Worm (Caenorhabditis elegans) whole organism, L3 larva: Measurements from ENCODE around the gene pde-12.

ENCODE experiments used
- R02D3.7 ChIP-seq: fragments of 150-350 bp; optimal IDR thresholded peaks from 2 replicates; lab custom pipeline; 2014; ENCODE audit warnings: missing biosample characterization, missing genetic modification characterization
- aly-2 ChIP-seq: fragments of 150-350 bp; optimal IDR thresholded peaks from 2 replicates; lab custom pipeline; 2014; ENCODE audit warnings: missing biosample characterization, missing genetic modification characterization
- ceh-16 ChIP-seq: sonication (generic microtip); optimal IDR thresholded peaks from 2 replicates; lab custom pipeline; 2017; ENCODE audit warnings: missing biosample characterization, missing genetic modification characterization
- ceh-28 ChIP-seq: fragments of 150-350 bp; optimal IDR thresholded peaks from 2 replicates; lab custom pipeline; 2014; ENCODE audit warnings: missing biosample characterization, missing genetic modification reagents, missing genetic modification characterization
- ceh-82 ChIP-seq: fragments of 150-350 bp; optimal IDR thresholded peaks from 2 replicates; lab custom pipeline; 2014; ENCODE audit warnings: missing biosample characterization, missing genetic modification characterization
- daf-12 ChIP-seq: fragments of 150-350 bp; optimal IDR thresholded peaks from 2 replicates; lab custom pipeline; 2014; ENCODE audit warnings: missing biosample characterization, missing genetic modification reagents, missing genetic modification characterization
- egl-27 ChIP-seq: sonication (generic microtip); optimal IDR thresholded peaks from 4 replicates; lab custom pipeline; 2017; ENCODE audit warnings: missing biosample characterization, missing genetic modification reagents, missing genetic modification characterization
- egl-5 ChIP-seq: fragments of 150-350 bp; optimal IDR thresholded peaks from 2 replicates; lab custom pipeline; 2017; ENCODE audit warnings: missing biosample characterization, missing genetic modification reagents, missing genetic modification characterization, inconsistent platforms
- elt-1 ChIP-seq: fragments of 150-350 bp; optimal IDR thresholded peaks from 2 replicates; lab custom pipeline; 2014; ENCODE audit warnings: missing biosample characterization, missing genetic modification characterization
- elt-2 ChIP-seq: sonication (generic microtip); optimal IDR thresholded peaks from 2 replicates; lab custom pipeline; 2016; ENCODE audit warnings: missing genetic modification reagents, mild to moderate bottlenecking, missing genetic modification characterization, missing compliant biosample characterization
- elt-3 ChIP-seq, 3 experiments: fragments of 150-350 bp in 1 of 3; sonication (generic microtip) in 2 of 3; optimal IDR thresholded peaks; 2 replicates in 2 of 3; 4 replicates in 1 of 3; lab custom pipeline; 2014 to 2017; ENCODE audit warnings: missing biosample characterization in 3 of 3, missing genetic modification characterization in 3 of 3
- eor-1 ChIP-seq, 2 experiments: fragments of 150-350 bp; optimal IDR thresholded peaks; 2 replicates each; lab custom pipeline; 2014 to 2018; ENCODE audit warnings: missing biosample characterization in 2 of 2, missing genetic modification characterization in 2 of 2
- fkh-10 ChIP-seq: sonication (generic microtip); optimal IDR thresholded peaks from 2 replicates; lab custom pipeline; 2017; ENCODE audit warnings: missing biosample characterization, missing genetic modification reagents, missing genetic modification characterization
- fos-1 ChIP-seq: fragments of 150-350 bp; optimal IDR thresholded peaks from 2 replicates; lab custom pipeline; 2014; ENCODE audit warnings: missing biosample characterization, missing genetic modification characterization
- hmg-11 ChIP-seq: sonication (generic microtip); optimal IDR thresholded peaks from 2 replicates; lab custom pipeline; 2016; ENCODE audit warnings: missing genetic modification characterization, missing compliant biosample characterization
- jun-1 ChIP-seq: fragments of 150-350 bp; optimal IDR thresholded peaks from 2 replicates; lab custom pipeline; 2014; ENCODE audit warnings: missing biosample characterization, missing genetic modification reagents, missing genetic modification characterization
- lin-15B ChIP-seq: fragments of 150-350 bp; optimal IDR thresholded peaks from 2 replicates; lab custom pipeline; 2014; ENCODE audit warnings: missing biosample characterization, missing genetic modification characterization
- lin-39 ChIP-seq: fragments of 150-350 bp; optimal IDR thresholded peaks from 2 replicates; lab custom pipeline; 2018; ENCODE audit warnings: missing biosample characterization, missing genetic modification reagents, missing genetic modification characterization
- mdl-1 ChIP-seq: fragments of 150-350 bp; optimal IDR thresholded peaks from 2 replicates; lab custom pipeline; 2014; ENCODE audit warnings: missing biosample characterization, missing genetic modification characterization
- nhr-11 ChIP-seq: fragments of 150-350 bp; optimal IDR thresholded peaks from 2 replicates; lab custom pipeline; 2014; ENCODE audit warnings: missing biosample characterization, missing genetic modification characterization
- nhr-23 ChIP-seq: fragments of 150-350 bp; optimal IDR thresholded peaks from 2 replicates; lab custom pipeline; 2014; ENCODE audit warnings: missing biosample characterization, missing genetic modification reagents, missing genetic modification characterization
- nhr-237 ChIP-seq: fragments of 150-350 bp; optimal IDR thresholded peaks from 2 replicates; lab custom pipeline; 2014; ENCODE audit warnings: missing biosample characterization, missing genetic modification characterization
- nhr-25 ChIP-seq: sonication (generic microtip); optimal IDR thresholded peaks from 2 replicates; lab custom pipeline; 2017; ENCODE audit warnings: missing biosample characterization, missing genetic modification characterization
- nhr-43 ChIP-seq: sonication (generic microtip); optimal IDR thresholded peaks from 2 replicates; lab custom pipeline; 2016; ENCODE audit warnings: mild to moderate bottlenecking, missing genetic modification characterization, missing compliant biosample characterization; ENCODE audit not compliant: poor library complexity, severe bottlenecking
- nhr-67 ChIP-seq: fragments of 150-350 bp; optimal IDR thresholded peaks from 2 replicates; lab custom pipeline; 2014; ENCODE audit warnings: missing biosample characterization, missing genetic modification characterization
- nhr-77 ChIP-seq: fragments of 150-350 bp; optimal IDR thresholded peaks from 2 replicates; lab custom pipeline; 2014; ENCODE audit warnings: missing biosample characterization, missing genetic modification characterization
- pha-4 ChIP-seq: fragments of 150-350 bp; optimal IDR thresholded peaks from 2 replicates; lab custom pipeline; 2014; ENCODE audit warnings: missing biosample characterization, missing genetic modification reagents, missing genetic modification characterization
- pqm-1 ChIP-seq: fragments of 150-350 bp; optimal IDR thresholded peaks from 2 replicates; lab custom pipeline; 2017; ENCODE audit warnings: missing biosample characterization, missing genetic modification characterization, inconsistent platforms
- sea-2 ChIP-seq: fragments of 150-350 bp; sonication (generic microtip); optimal IDR thresholded peaks from 4 replicates; lab custom pipeline; 2014; ENCODE audit warnings: missing biosample characterization, missing genetic modification reagents, missing genetic modification characterization
- snpc-4 ChIP-seq: fragments of 150-350 bp; optimal IDR thresholded peaks from 2 replicates; lab custom pipeline; 2014; ENCODE audit warnings: missing biosample characterization, missing genetic modification characterization
- tbx-2 ChIP-seq: sonication (generic microtip); optimal IDR thresholded peaks from 2 replicates; lab custom pipeline; 2016; ENCODE audit warnings: mild to moderate bottlenecking, missing genetic modification characterization, missing compliant biosample characterization
- unc-39 ChIP-seq: sonication (generic microtip); optimal IDR thresholded peaks from 4 replicates; lab custom pipeline; 2017; ENCODE audit warnings: missing biosample characterization, missing genetic modification characterization
- unc-62 ChIP-seq: fragments of 150-350 bp; sonication (generic microtip); optimal IDR thresholded peaks from 4 replicates; lab custom pipeline; 2014; ENCODE audit warnings: missing biosample characterization, missing genetic modification reagents, missing genetic modification characterization
- zag-1 ChIP-seq: fragments of 150-350 bp; optimal IDR thresholded peaks from 2 replicates; lab custom pipeline; 2014; ENCODE audit warnings: missing biosample characterization, missing genetic modification characterization
- ztf-11 ChIP-seq: fragments of 150-350 bp; optimal IDR thresholded peaks from 2 replicates; lab custom pipeline; 2014; ENCODE audit warnings: missing biosample characterization, missing genetic modification characterization
- ztf-4 ChIP-seq: fragments of 150-350 bp; optimal IDR thresholded peaks from 2 replicates; lab custom pipeline; 2014; ENCODE audit warnings: missing biosample characterization, missing genetic modification characterization

Gene pde-12

DNA sequence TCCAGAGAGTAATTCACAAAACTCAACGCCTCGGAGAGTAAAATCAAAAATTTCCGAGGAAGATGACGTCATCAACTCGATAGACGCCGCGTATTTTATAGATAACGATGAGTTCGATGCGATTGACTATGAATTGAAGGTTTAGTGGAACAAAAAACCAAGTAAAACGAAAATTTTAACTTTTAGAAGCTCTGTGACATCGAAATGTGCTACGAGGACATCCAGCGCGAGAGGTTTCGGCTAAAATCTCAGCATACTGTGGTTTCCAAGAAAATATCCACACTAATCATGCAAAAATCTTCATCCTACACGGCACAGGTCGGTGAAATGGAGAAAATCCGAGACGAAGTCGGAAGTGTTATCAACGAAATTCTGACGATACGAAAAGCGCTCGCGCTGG lies 24.8 kb upstream of the pde-12 start:
- TF ChIP-seq unc-62 (GFP tag; lab: Kevin White, UChicago), result no peak
- no peak for TF ChIP-seq elt-3 (tag; optimal IDR thresholded peaks at IDR 0.05; lab: Kevin White, UChicago)
- TF ChIP-seq R02D3.7 (tag; lab: Kevin White, UChicago), result no peak
- TF ChIP-seq fkh-10, result no peak
- no peak for TF ChIP-seq eor-1 (tag; optimal IDR thresholded peaks at IDR 0.05; lab: Kevin White, UChicago)
- TF ChIP-seq nhr-237 (tag; lab: Kevin White, UChicago), result no peak
- no peak for TF ChIP-seq ztf-11 (tag; lab: Kevin White, UChicago)
- no peak for TF ChIP-seq lin-39 (tag; lab: Kevin White, UChicago)
- no peak for TF ChIP-seq egl-5 (tag; lab: Kevin White, UChicago)
- no peak for TF ChIP-seq aly-2
- TF ChIP-seq ceh-82 (tag; lab: Kevin White, UChicago), result no peak
- TF ChIP-seq mdl-1, result no peak
- TF ChIP-seq hmg-11, result no peak
- TF ChIP-seq snpc-4, result no peak
- no peak for TF ChIP-seq daf-12
- no peak for TF ChIP-seq sea-2 (GFP tag; lab: Kevin White, UChicago)
- TF ChIP-seq nhr-77 (tag; lab: Kevin White, UChicago), result no peak
- TF ChIP-seq elt-2 (tag; lab: Kevin White, UChicago), result no peak
- no peak for TF ChIP-seq pha-4
- TF ChIP-seq, all 47 proteins: peak for 0

DNA sequence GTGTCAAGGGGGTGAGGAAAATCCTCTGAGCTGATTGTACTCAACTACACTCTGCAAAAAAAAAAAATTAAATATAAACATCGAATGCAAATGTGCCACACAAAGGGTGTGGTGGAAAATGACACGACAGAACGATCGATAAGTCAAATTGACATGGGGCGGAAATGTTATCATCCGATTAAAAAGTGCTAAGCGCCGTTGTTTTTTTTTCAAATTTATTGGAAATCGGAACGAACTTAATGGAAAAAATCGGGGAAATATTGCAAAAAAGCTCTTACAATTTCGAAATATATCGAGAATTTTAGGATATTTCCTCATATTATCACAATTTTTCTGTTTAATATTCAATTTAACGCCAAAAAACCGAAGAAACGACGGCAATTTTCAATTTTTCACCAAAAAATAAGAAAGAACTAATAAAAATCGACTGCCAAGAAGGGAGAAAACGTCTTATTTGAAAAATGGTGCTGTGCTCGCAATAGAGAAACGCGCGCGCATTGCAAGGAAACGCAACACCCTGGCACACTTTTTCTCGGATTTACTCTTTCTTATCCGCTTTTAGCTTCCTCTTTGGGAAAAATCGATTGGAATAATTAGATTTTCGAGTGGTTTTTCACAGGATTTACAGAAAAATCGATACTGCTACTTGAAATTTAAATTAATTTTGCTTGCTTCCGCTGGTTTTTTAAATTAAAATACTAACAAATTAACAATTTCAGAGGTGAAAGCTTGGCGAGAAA lies 24.0 kb upstream of the pde-12 start, which contains the start of the genes cey-4 and vps-50:
Gene cey-4, minus strand, starts transcription at position 51 of the 740 bp plus-strand sequence.
Gene vps-50, plus strand, starts transcription at position 541 of the 740 bp plus-strand sequence.
- no peak for TF ChIP-seq elt-1 (tag; lab: Kevin White, UChicago)
- no peak for TF ChIP-seq nhr-43 (tag; lab: Kevin White, UChicago)
- no peak for TF ChIP-seq elt-3 (tag; optimal IDR thresholded peaks at IDR 0.05; lab: Kevin White, UChicago)
- no peak for TF ChIP-seq nhr-23 (tag; lab: Kevin White, UChicago)
- peak; percentile 13 for TF ChIP-seq egl-5 (tag; lab: Kevin White, UChicago)
- TF ChIP-seq hmg-11, result peak; percentile 59
- TF ChIP-seq ceh-82 (tag; lab: Kevin White, UChicago), result no peak
- TF ChIP-seq ztf-4 (tag; lab: Kevin White, UChicago), result no peak
- no peak for TF ChIP-seq egl-27 (tag; lab: Kevin White, UChicago)
- TF ChIP-seq tbx-2 (tag; lab: Kevin White, UChicago), result no peak
- no peak for TF ChIP-seq jun-1 (tag; lab: Kevin White, UChicago)
- TF ChIP-seq lin-15B (tag; lab: Kevin White, UChicago), result peak; percentile 48
- no peak for TF ChIP-seq fos-1 (tag; lab: Kevin White, UChicago)
- TF ChIP-seq mdl-1, result no peak
- TF ChIP-seq lin-39 (tag; lab: Kevin White, UChicago), result peak; percentile 53
- peak; percentile 44 for TF ChIP-seq ceh-28 (tag; lab: Kevin White, UChicago)
- TF ChIP-seq nhr-77 (tag; lab: Kevin White, UChicago), result no peak
- TF ChIP-seq R02D3.7 (tag; lab: Kevin White, UChicago), result no peak
- peak; percentile 27 for TF ChIP-seq pha-4
- no peak for TF ChIP-seq aly-2
- no peak for TF ChIP-seq nhr-11 (tag; lab: Kevin White, UChicago)

DNA sequence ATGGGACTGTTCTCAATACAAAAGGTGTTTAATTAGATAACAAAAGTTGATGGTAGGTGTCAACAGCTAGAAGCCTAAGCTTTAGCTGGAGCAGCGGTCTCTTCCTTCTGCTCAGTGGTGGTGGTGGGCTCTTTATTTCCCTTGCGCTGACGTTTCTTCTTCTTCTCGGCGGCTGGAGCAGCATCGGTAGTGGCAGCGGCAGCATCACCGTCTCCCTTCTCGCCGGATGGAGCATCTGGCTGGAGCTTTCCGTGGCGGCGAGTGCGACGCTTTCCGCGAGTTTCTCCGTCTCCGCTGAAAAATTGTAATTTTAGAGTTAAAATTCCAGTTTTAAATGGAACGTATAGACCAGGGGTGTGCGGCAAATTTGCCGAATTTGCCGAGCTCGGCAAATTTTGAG lies 22.3 kb upstream of the pde-12 start:
- TF ChIP-seq R02D3.7 (tag; lab: Kevin White, UChicago) (no peak), tbx-2 (tag; lab: Kevin White, UChicago) (no peak), eor-1 (tag; optimal IDR thresholded peaks at IDR 0.05; lab: Kevin White, UChicago) (no peak), zag-1 (tag; lab: Kevin White, UChicago) (no peak), pqm-1 (tag; lab: Kevin White, UChicago) (no peak)
- TF ChIP-seq, all 47 proteins: peak for 0

DNA sequence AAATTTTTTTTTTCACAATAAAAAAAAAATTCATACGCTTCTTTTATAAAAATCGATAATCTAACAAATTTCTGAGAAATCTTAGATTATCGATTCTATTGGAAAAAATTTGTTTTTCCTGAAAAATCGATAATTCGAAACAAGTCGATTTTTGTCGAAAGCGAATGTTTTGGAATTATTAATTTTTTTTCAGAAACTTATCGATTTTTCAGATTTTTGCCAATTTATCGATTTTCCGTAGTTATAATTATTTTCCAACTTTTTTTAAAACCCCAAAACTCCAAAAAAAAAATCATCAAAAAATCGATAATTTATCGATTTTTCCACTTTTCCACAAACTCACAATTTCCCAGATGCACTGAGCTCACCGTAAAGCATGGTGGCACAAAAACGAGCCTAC lies 16.6 kb upstream of the pde-12 start:
- TF ChIP-seq nhr-43 (tag; lab: Kevin White, UChicago), result no peak
- TF ChIP-seq ceh-28 (tag; lab: Kevin White, UChicago), result peak; percentile 96

DNA sequence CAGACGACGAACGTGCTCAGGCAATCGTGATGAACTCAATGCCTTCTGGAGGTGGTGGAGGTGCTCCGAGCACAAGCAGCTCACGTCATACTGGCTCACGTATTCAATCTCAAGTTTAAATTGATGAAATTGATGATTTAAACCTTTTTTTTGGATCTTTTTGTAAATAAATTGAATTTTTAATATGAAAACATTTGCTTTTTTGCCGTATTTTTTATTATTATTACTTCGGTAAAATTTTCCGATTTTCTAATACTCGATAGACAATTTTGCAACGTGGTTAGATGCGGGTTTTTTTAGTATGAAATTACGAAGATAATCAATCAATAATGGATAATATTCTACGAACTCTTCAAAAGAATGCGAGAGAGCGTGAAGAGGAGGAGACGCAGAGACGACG lies 13.2 kb upstream of the pde-12 start, which contains the start of gene oxi-1:
Gene oxi-1, plus strand, starts transcription at position 301 of the 400 bp plus-strand sequence.
- TF ChIP-seq unc-62 (GFP tag; lab: Kevin White, UChicago) (no peak), mdl-1 (no peak), nhr-25 (tag; lab: Kevin White, UChicago) (no peak), pha-4 (no peak), fkh-10 (no peak), nhr-23 (tag; lab: Kevin White, UChicago) (no peak), unc-39 (no peak), nhr-67 (no peak), fos-1 (tag; lab: Kevin White, UChicago) (no peak), ceh-16 (tag; lab: Kevin White, UChicago) (no peak)
- TF ChIP-seq, all 47 proteins: peak for 0
